Fruit fly (Drosophila melanogaster): Measurements from ENCODE around the gene CG32444.
A peak's percentile ranks its signal among the peaks of the same experiment; 100 is the strongest.

The CG32444 gene

dm6 chr3L:21640815-21641214 lies 4.1 kb downstream of the CG32444 start, which contains the start of gene Atox1 (continued):
- TF ChIP-seq unpg (GFP tag; optimal IDR thresholded peaks at IDR 0.05) (no peak), CG14441 (GFP tag; IDR thresholded peaks at IDR 0.05) (no peak), luna (GFP tag; optimal IDR thresholded peaks at IDR 0.05) (peak; percentile 35), HmgZ (tag; optimal IDR thresholded peaks at IDR 0.05) (peak; percentile 91), CG6765 (GFP tag; optimal IDR thresholded peaks at IDR 0.05) (peak; percentile 10), Mad (GFP tag; optimal IDR thresholded peaks at IDR 0.05) (no peak), pb (GFP tag; optimal IDR thresholded peaks at IDR 0.05) (peak; percentile 23), pho (GFP tag; optimal IDR thresholded peaks at IDR 0.05) (peak; percentile 67), Max (GFP tag; optimal IDR thresholded peaks at IDR 0.05) (no peak), C15 (GFP tag; IDR thresholded peaks at IDR 0.05) (no peak), CTCF (GFP tag; optimal IDR thresholded peaks at IDR 0.05) (peak; percentile 86), stwl (tag; optimal IDR thresholded peaks at IDR 0.05) (peak; percentile 77), NK7.1 (GFP tag; optimal IDR thresholded peaks at IDR 0.05) (no peak), dan (GFP tag; IDR thresholded peaks at IDR 0.05) (no peak), slbo (GFP tag; IDR thresholded peaks at IDR 0.05) (peak; percentile 45), CG13287 (GFP tag; IDR thresholded peaks at IDR 0.05; ENCODE audit: partially characterized antibody) (peak; percentile 63), CG7839 (tag; optimal IDR thresholded peaks at IDR 0.05) (peak; percentile 28), disco-r (GFP tag; optimal IDR thresholded peaks at IDR 0.05) (no peak), CG11247 (GFP tag; IDR thresholded peaks at IDR 0.05) (peak; percentile 37; the same call in 1 of the 2 replicates), CG17359 (tag; optimal IDR thresholded peaks at IDR 0.05) (no peak), CG15696 (tag; optimal IDR thresholded peaks at IDR 0.05) (no peak), HLH4C (GFP tag; IDR thresholded peaks at IDR 0.05; ENCODE audit: partially characterized antibody) (no peak), knrl (GFP tag; IDR thresholded peaks at IDR 0.05; ENCODE audit: partially characterized antibody) (peak; percentile 48; the same call in 1 of the 3 replicates), CG11560 (tag; IDR thresholded peaks at IDR 0.05) (peak; percentile 54; the same call in 2 of the 3 replicates), ken (GFP tag; IDR thresholded peaks at IDR 0.05) (peak; percentile 45; the same call in 1 of the 3 replicates), CG4424 (GFP tag; optimal IDR thresholded peaks at IDR 0.05) (peak; percentile 10), CG6854 (GFP tag; optimal IDR thresholded peaks at IDR 0.05) (no peak), sna (GFP tag; IDR thresholded peaks at IDR 0.05; ENCODE audit: partially characterized antibody) (no peak), dati (GFP tag; IDR thresholded peaks at IDR 0.05) (no peak), Adf1 (GFP tag; IDR thresholded peaks at IDR 0.05) (0 out of 2 replicates have a peak, but pooled peaks have one; percentile 24), Xbp1 (GFP tag; optimal IDR thresholded peaks at IDR 0.05) (peak; percentile 35), Asciz (GFP tag; optimal IDR thresholded peaks at IDR 0.05) (no peak), CG3163 (GFP tag; optimal IDR thresholded peaks at IDR 0.05) (peak; percentile 27), pzg (GFP tag; optimal IDR thresholded peaks at IDR 0.05) (peak; percentile 96), CG34422 (GFP tag; IDR thresholded peaks at IDR 0.05) (peak; percentile 62; the same call in 1 of the 3 replicates), maf-S (GFP tag; optimal IDR thresholded peaks at IDR 0.05) (no peak), kni (GFP tag; optimal IDR thresholded peaks at IDR 0.05) (peak; percentile 8), Bgb (GFP tag; IDR thresholded peaks at IDR 0.05; ENCODE audit: partially characterized antibody) (peak; percentile 37), lbe (GFP tag; optimal IDR thresholded peaks at IDR 0.05) (no peak), shn (GFP tag; optimal IDR thresholded peaks at IDR 0.05) (no peak), ranshi (GFP tag; IDR thresholded peaks at IDR 0.05) (no peak), CG6791 (GFP tag; IDR thresholded peaks at IDR 0.05; ENCODE audit: partially characterized antibody) (0 out of 3 replicates have a peak, but pooled peaks have one; percentile 39), sqz (GFP tag; optimal IDR thresholded peaks at IDR 0.05) (peak; percentile 95), CG12769 (tag; optimal IDR thresholded peaks at IDR 0.05) (no peak), Neu2 (GFP tag; optimal IDR thresholded peaks at IDR 0.05; ENCODE audit: borderline replicate concordance) (no peak), CG8765 (GFP tag; IDR thresholded peaks at IDR 0.05) (no peak), abd-A (tag; optimal IDR thresholded peaks at IDR 0.05) (no peak), CG13775 (GFP tag; optimal IDR thresholded peaks at IDR 0.05) (no peak), CG10543 (GFP tag; optimal IDR thresholded peaks at IDR 0.05) (peak; percentile 58), zen (tag; optimal IDR thresholded peaks at IDR 0.05) (peak; percentile 47), Rfx (GFP tag; IDR thresholded peaks at IDR 0.05) (peak; percentile 82)
